Worm (Caenorhabditis elegans): Measurements from ENCODE around the gene F54C9.11.

DNA sequence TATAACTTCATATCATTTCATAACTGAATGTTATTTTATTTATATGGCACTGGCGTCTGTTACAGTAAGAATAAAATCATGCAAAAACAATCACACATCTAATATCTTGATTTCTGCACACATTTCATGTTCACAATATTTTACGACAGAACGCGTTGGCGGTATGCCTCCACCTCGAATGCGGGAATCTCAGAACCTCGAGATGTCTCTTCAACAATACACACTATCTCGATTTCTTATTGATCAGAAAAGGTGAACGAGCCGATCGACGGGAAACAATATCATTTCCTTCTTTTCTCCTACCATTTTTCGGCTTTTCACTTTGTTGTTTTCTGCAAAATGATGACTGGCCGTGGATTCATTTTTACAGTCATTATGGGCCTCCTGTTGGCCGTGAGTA is 22.8 kb upstream of the F54C9.11 start, which contains the start of gene F28C6.10:
- TF ChIP-seq med-1 (GFP tag; optimal IDR thresholded peaks at IDR 0.05; ENCODE audit: insufficient read depth) (no peak), flt-1 (GFP tag; IDR thresholded peaks at IDR 0.05) (no peak), tab-1 (GFP tag; IDR thresholded peaks at IDR 0.05) (no peak), ztf-29 (GFP tag; IDR thresholded peaks at IDR 0.05) (no peak), ztf-23 (GFP tag; IDR thresholded peaks at IDR 0.05) (no peak), T22C8.4 (GFP tag; IDR thresholded peaks at IDR 0.05) (no peak), ref-1 (GFP tag; conservative IDR thresholded peaks at IDR 0.05) (no peak), klf-2 (GFP tag; conservative IDR thresholded peaks at IDR 0.05) (no peak), cog-1 (tag; optimal IDR thresholded peaks at IDR 0.05) (no peak)

Data from whole organism, midembryonic.